Worm (Caenorhabditis elegans) whole organism, L3 larva: Measurements from ENCODE around the gene R10F2.6.

Experiments used
- elt-1 ChIP-seq: fragments of 150-350 bp; optimal IDR thresholded peaks from 2 replicates; lab custom pipeline; 2014; ENCODE audit warnings: missing biosample characterization, missing genetic modification characterization
- elt-3 ChIP-seq, 3 experiments: fragments of 150-350 bp in 1 of 3; sonication (generic microtip) in 2 of 3; optimal IDR thresholded peaks; 2 replicates in 2 of 3; 4 replicates in 1 of 3; lab custom pipeline; 2014 to 2017; ENCODE audit warnings: missing biosample characterization in 3 of 3, missing genetic modification characterization in 3 of 3
- lin-39 ChIP-seq: fragments of 150-350 bp; optimal IDR thresholded peaks from 2 replicates; lab custom pipeline; 2018; ENCODE audit warnings: missing biosample characterization, missing genetic modification reagents, missing genetic modification characterization
- nhr-237 ChIP-seq: fragments of 150-350 bp; optimal IDR thresholded peaks from 2 replicates; lab custom pipeline; 2014; ENCODE audit warnings: missing biosample characterization, missing genetic modification characterization
- pha-4 ChIP-seq: fragments of 150-350 bp; optimal IDR thresholded peaks from 2 replicates; lab custom pipeline; 2014; ENCODE audit warnings: missing biosample characterization, missing genetic modification reagents, missing genetic modification characterization
- sea-2 ChIP-seq: fragments of 150-350 bp; sonication (generic microtip); optimal IDR thresholded peaks from 4 replicates; lab custom pipeline; 2014; ENCODE audit warnings: missing biosample characterization, missing genetic modification reagents, missing genetic modification characterization
- snpc-4 ChIP-seq: fragments of 150-350 bp; optimal IDR thresholded peaks from 2 replicates; lab custom pipeline; 2014; ENCODE audit warnings: missing biosample characterization, missing genetic modification characterization

- TF ChIP-seq elt-1 (tag; lab: Kevin White, UChicago) (no peak), snpc-4 (tag; lab: Kevin White, UChicago) (no peak), lin-39 (no peak), sea-2 (no peak), pha-4 (tag; lab: Kevin White, UChicago) (no peak), nhr-237 (tag; lab: Kevin White, UChicago) (no peak), elt-3 (tag; optimal IDR thresholded peaks at IDR 0.05; lab: Kevin White, UChicago) (no peak)
Observed at ce11 chrIII:2970251-2970650, 26.4 kb upstream of the R10F2.6 start.
